Worm (Caenorhabditis elegans) whole organism, late embryonic: ENCODE results near the gene srh-282.

ENCODE experiments used
- C08G9.2 ChIP-seq: sonication (generic microtip); optimal IDR thresholded peaks from 2 replicates; lab custom pipeline; 2016; ENCODE audit warnings: mild to moderate bottlenecking, missing genetic modification characterization, moderate library complexity, missing compliant biosample characterization
- K02D7.2 ChIP-seq: sonication (generic microtip); optimal IDR thresholded peaks from 2 replicates; lab custom pipeline; 2017; ENCODE audit warnings: mild to moderate bottlenecking, missing genetic modification characterization, missing compliant biosample characterization
- T23F11.4 ChIP-seq: fragments of 200-800 bp; sonication (Bioruptor generic); optimal IDR thresholded peaks from 2 replicates; lab custom pipeline; 2018; ENCODE audit warnings: mild to moderate bottlenecking, missing genetic modification characterization, missing compliant biosample characterization
- ahr-1 ChIP-seq: sonication (generic microtip); optimal IDR thresholded peaks from 2 replicates; lab custom pipeline; 2016; ENCODE audit warnings: missing genetic modification characterization, missing compliant biosample characterization
- ama-1 ChIP-seq: fragments of 150-350 bp; optimal IDR thresholded peaks from 2 replicates; lab custom pipeline; 2014
- ceh-30 ChIP-seq: fragments of 150-350 bp; optimal IDR thresholded peaks from 2 replicates; lab custom pipeline; 2014; ENCODE audit warnings: missing biosample characterization, missing genetic modification characterization
- ceh-31 ChIP-seq: sonication (generic microtip); optimal IDR thresholded peaks from 2 replicates; lab custom pipeline; 2016; ENCODE audit warnings: missing genetic modification characterization, missing compliant biosample characterization
- ceh-34 ChIP-seq: sonication (generic microtip); optimal IDR thresholded peaks from 2 replicates; lab custom pipeline; 2016; ENCODE audit warnings: mild to moderate bottlenecking, missing genetic modification characterization, missing compliant biosample characterization
- ceh-45 ChIP-seq: fragments of 200-800 bp; sonication (Bioruptor generic); IDR thresholded peaks from 2 replicates; pipeline ENCODE4 v1.3.6; 2022; ENCODE audit warnings: missing genetic modification reagents, missing genetic modification characterization, missing compliant biosample characterization
- ceh-48 ChIP-seq: sonication (generic microtip); optimal IDR thresholded peaks from 2 replicates; lab custom pipeline; 2016; ENCODE audit warnings: missing genetic modification characterization, inconsistent platforms, missing compliant biosample characterization
- ceh-9 ChIP-seq: sonication (generic microtip); optimal IDR thresholded peaks from 2 replicates; lab custom pipeline; 2016; ENCODE audit warnings: mild to moderate bottlenecking, missing genetic modification characterization, inconsistent platforms, missing compliant biosample characterization
- dmd-4 ChIP-seq: sonication (generic microtip); optimal IDR thresholded peaks from 2 replicates; lab custom pipeline; 2016; ENCODE audit warnings: borderline replicate concordance, missing genetic modification characterization, missing compliant biosample characterization
- dve-1 ChIP-seq: sonication (generic microtip); optimal IDR thresholded peaks from 2 replicates; lab custom pipeline; 2017; ENCODE audit warnings: antibody characterized with exemption, mild to moderate bottlenecking, missing genetic modification characterization, missing compliant biosample characterization
- elt-2 ChIP-seq: sonication (generic microtip); optimal IDR thresholded peaks from 2 replicates; lab custom pipeline; 2016; ENCODE audit warnings: missing genetic modification reagents, missing genetic modification characterization, missing compliant biosample characterization
- elt-4 ChIP-seq: sonication (generic microtip); optimal IDR thresholded peaks from 2 replicates; lab custom pipeline; 2016; ENCODE audit warnings: missing genetic modification characterization, missing compliant biosample characterization
- ets-4 ChIP-seq: sonication (generic microtip); optimal IDR thresholded peaks from 2 replicates; lab custom pipeline; 2016; ENCODE audit warnings: missing genetic modification characterization, missing compliant biosample characterization
- eyg-1 ChIP-seq: sonication (generic microtip); optimal IDR thresholded peaks from 2 replicates; lab custom pipeline; 2016; ENCODE audit warnings: missing genotype, missing genetic modification characterization, missing compliant biosample characterization
- fkh-6 ChIP-seq: sonication (generic microtip); optimal IDR thresholded peaks from 2 replicates; lab custom pipeline; 2016; ENCODE audit warnings: missing genetic modification characterization, missing compliant biosample characterization
- gmeb-2 ChIP-seq: sonication (generic microtip); optimal IDR thresholded peaks from 2 replicates; lab custom pipeline; 2016; ENCODE audit warnings: missing genetic modification characterization, inconsistent platforms, missing compliant biosample characterization
- hlh-30 ChIP-seq: sonication (generic microtip); optimal IDR thresholded peaks from 2 replicates; lab custom pipeline; 2017; ENCODE audit warnings: antibody characterized with exemption, missing genetic modification characterization, missing compliant biosample characterization; ENCODE audit not compliant: insufficient read depth
- madf-2 ChIP-seq: sonication (generic microtip); optimal IDR thresholded peaks from 2 replicates; lab custom pipeline; 2017; ENCODE audit warnings: missing genetic modification characterization, missing compliant biosample characterization
- nfya-1 ChIP-seq: sonication (generic microtip); optimal IDR thresholded peaks from 2 replicates; lab custom pipeline; 2017; ENCODE audit warnings: missing genetic modification characterization, mild to moderate bottlenecking, missing compliant biosample characterization, antibody characterized with exemption, moderate library complexity
- npax-4 ChIP-seq: sonication (generic microtip); optimal IDR thresholded peaks from 2 replicates; lab custom pipeline; 2016; ENCODE audit warnings: missing genetic modification characterization, missing compliant biosample characterization
- odd-2 ChIP-seq: sonication (generic microtip); optimal IDR thresholded peaks from 2 replicates; lab custom pipeline; 2017; ENCODE audit warnings: antibody characterized with exemption, mild to moderate bottlenecking, missing genetic modification characterization, missing compliant biosample characterization
- pha-4 ChIP-seq: fragments of 150-350 bp; optimal IDR thresholded peaks from 2 replicates; lab custom pipeline; 2018; ENCODE audit warnings: missing biosample characterization, missing genetic modification reagents, missing genetic modification characterization
- sox-2 ChIP-seq: fragments of 200-800 bp; sonication (Bioruptor generic); IDR thresholded peaks from 2 replicates; pipeline ENCODE4 v1.3.6; 2022; ENCODE audit warnings: missing genetic modification reagents, missing genetic modification characterization, missing compliant biosample characterization
- unc-3 ChIP-seq, 2 experiments: fragments of 200-800 bp in 1 of 2; sonication (Bioruptor generic) in 1 of 2; sonication (generic microtip) in 1 of 2; conservative IDR thresholded peaks in 1 of 2; optimal IDR thresholded peaks in 1 of 2; 2 replicates each; pipeline versions ENCODE4 v1.3.6 to Lab custom; 2016 to 2022; ENCODE audit warnings: missing compliant biosample characterization in 2 of 2, missing genetic modification characterization in 2 of 2, missing genetic modification reagents in 1 of 2
- unc-42 ChIP-seq: sonication (generic microtip); optimal IDR thresholded peaks from 2 replicates; lab custom pipeline; 2016; ENCODE audit warnings: missing genotype, missing genetic modification characterization, missing compliant biosample characterization
- unc-55 ChIP-seq: sonication (generic microtip); optimal IDR thresholded peaks from 2 replicates; lab custom pipeline; 2017; ENCODE audit warnings: missing biosample characterization, missing genetic modification reagents, missing genetic modification characterization
- unc-86 ChIP-seq: sonication (generic microtip); optimal IDR thresholded peaks from 2 replicates; lab custom pipeline; 2016; ENCODE audit warnings: missing genetic modification characterization, missing compliant biosample characterization
- ztf-16 ChIP-seq: sonication (generic microtip); optimal IDR thresholded peaks from 2 replicates; lab custom pipeline; 2017; ENCODE audit warnings: missing genetic modification characterization, missing compliant biosample characterization

srh-282 gene

ce11 chrIV:300307-300706, 27.1 kb upstream of the srh-282 start:
- no peak for TF ChIP-seq nfya-1 (tag; lab: Kevin White, UChicago)
- no peak for TF ChIP-seq npax-4 (tag; lab: Kevin White, UChicago)
- no peak for TF ChIP-seq unc-3 (GFP tag; conservative IDR thresholded peaks at IDR 0.05; lab: Robert Waterston, UW)
- TF ChIP-seq unc-3 (tag; optimal IDR thresholded peaks at IDR 0.05; lab: Kevin White, UChicago) = no peak
- no peak for TF ChIP-seq ztf-16 (tag; lab: Kevin White, UChicago)
- no peak for TF ChIP-seq ceh-48 (tag; lab: Kevin White, UChicago)
- no peak for TF ChIP-seq madf-2 (tag; lab: Kevin White, UChicago)
- TF ChIP-seq ets-4 (tag; lab: Kevin White, UChicago) = no peak
- TF ChIP-seq unc-86 (tag; lab: Kevin White, UChicago) = no peak

ce11 chrIV:299190-299589, 26.0 kb upstream of the srh-282 start:
- TF ChIP-seq ceh-30 (tag; lab: Kevin White, UChicago) (no peak), T23F11.4 (no peak), C08G9.2 (tag; lab: Kevin White, UChicago) (no peak), ceh-34 (no peak), npax-4 (tag; lab: Kevin White, UChicago) (no peak), ets-4 (tag; lab: Kevin White, UChicago) (no peak), ceh-45 (GFP tag; lab: Robert Waterston, UW) (no peak), eyg-1 (tag; lab: Kevin White, UChicago) (no peak), ceh-31 (tag; lab: Kevin White, UChicago) (no peak), gmeb-2 (no peak), odd-2 (tag; lab: Kevin White, UChicago) (no peak), fkh-6 (tag; lab: Kevin White, UChicago) (no peak), hlh-30 (tag; lab: Kevin White, UChicago) (no peak), dmd-4 (no peak), sox-2 (GFP tag; lab: Robert Waterston, UW) (no peak), pha-4 (tag; lab: Kevin White, UChicago) (no peak), madf-2 (tag; lab: Kevin White, UChicago) (no peak), K02D7.2 (tag; lab: Kevin White, UChicago) (no peak), ztf-16 (tag; lab: Kevin White, UChicago) (no peak)

- no peak for TF ChIP-seq ceh-31 (tag; lab: Kevin White, UChicago)
- no peak for TF ChIP-seq ahr-1 (tag; lab: Kevin White, UChicago)
Observed at ce11 chrIV:298204-298603, 25.0 kb upstream of the srh-282 start, which contains the start of gene pnp-1. pnp-1 (minus strand) TSS chrIV:298304.

ce11 chrIV:296849-297248, 23.6 kb upstream of the srh-282 start:
- TF ChIP-seq elt-2 (tag; lab: Kevin White, UChicago) = peak; percentile 20
- TF ChIP-seq dve-1 (tag; lab: Kevin White, UChicago) = no peak
- no peak for TF ChIP-seq unc-55
- TF ChIP-seq ahr-1 (tag; lab: Kevin White, UChicago) = no peak
- no peak for TF ChIP-seq elt-4 (tag; lab: Kevin White, UChicago)
- no peak for TF ChIP-seq ztf-16 (tag; lab: Kevin White, UChicago)
- TF ChIP-seq npax-4 (tag; lab: Kevin White, UChicago) = no peak
- no peak for TF ChIP-seq ceh-34

ce11 chrIV:295734-296201, 22.6 kb upstream of the srh-282 start:
- TF ChIP-seq ceh-9 (tag; lab: Kevin White, UChicago) = no peak
- TF ChIP-seq unc-42 (tag; lab: Kevin White, UChicago) = no peak
- no peak for TF ChIP-seq unc-55
- no peak for TF ChIP-seq ama-1 (lab: Kevin White, UChicago)
- peak; percentile 80 for TF ChIP-seq elt-2 (tag; lab: Kevin White, UChicago)
- TF ChIP-seq nfya-1 (tag; lab: Kevin White, UChicago) = no peak
